Worm (Caenorhabditis elegans) whole organism, early embryonic: ENCODE measurements around the gene C18E9.5.

Experiments
- B0310.2 ChIP-seq: sonication (generic microtip); optimal IDR thresholded peaks from 2 replicates; lab custom pipeline; 2016; ENCODE audit warnings: mild to moderate bottlenecking, missing genetic modification characterization, missing compliant biosample characterization
- F13C5.2 ChIP-seq: sonication (generic microtip); optimal IDR thresholded peaks from 2 replicates; lab custom pipeline; 2017; ENCODE audit warnings: mild to moderate bottlenecking, missing genetic modification characterization, inconsistent platforms, missing compliant biosample characterization
- aly-1 ChIP-seq: sonication (generic microtip); optimal IDR thresholded peaks from 2 replicates; lab custom pipeline; 2016; ENCODE audit warnings: missing genetic modification characterization, missing compliant biosample characterization
- ama-1 ChIP-seq: fragments of 150-350 bp; optimal IDR thresholded peaks from 2 replicates; lab custom pipeline; 2014
- ceh-13 ChIP-seq: fragments of 200-800 bp; sonication (Bioruptor generic); optimal IDR thresholded peaks from 2 replicates; lab custom pipeline; 2018; ENCODE audit warnings: mild to moderate bottlenecking, missing genetic modification characterization, missing compliant biosample characterization
- ceh-36 ChIP-seq: sonication (generic microtip); optimal IDR thresholded peaks from 2 replicates; lab custom pipeline; 2016; ENCODE audit warnings: missing genetic modification characterization, inconsistent platforms, missing compliant biosample characterization
- ets-7 ChIP-seq: sonication (generic microtip); optimal IDR thresholded peaks from 2 replicates; lab custom pipeline; 2016; ENCODE audit warnings: missing genotype, missing genetic modification characterization, missing compliant biosample characterization
- flt-1 ChIP-seq: fragments of 200-800 bp; sonication (Bioruptor generic); IDR thresholded peaks from 2 replicates; pipeline ENCODE4 v1.3.6; 2022; ENCODE audit warnings: missing genetic modification characterization, missing compliant biosample characterization
- hmbx-1 ChIP-seq: sonication (generic microtip); optimal IDR thresholded peaks from 2 replicates; lab custom pipeline; 2016; ENCODE audit warnings: mild to moderate bottlenecking, missing genetic modification characterization, missing compliant biosample characterization
- hmg-4 ChIP-seq: fragments of 200-800 bp; sonication (Bioruptor generic); optimal IDR thresholded peaks from 2 replicates; lab custom pipeline; 2018; ENCODE audit warnings: mild to moderate bottlenecking, missing genetic modification characterization, missing compliant biosample characterization
- hnd-1 ChIP-seq: sonication (generic microtip); optimal IDR thresholded peaks from 2 replicates; lab custom pipeline; 2016; ENCODE audit warnings: missing genetic modification characterization, missing compliant biosample characterization
- pes-1 ChIP-seq: fragments of 200-800 bp; sonication (Bioruptor generic); IDR thresholded peaks from 2 replicates; pipeline ENCODE4 v1.3.6; 2022; ENCODE audit warnings: missing genetic modification reagents, missing genetic modification characterization, missing compliant biosample characterization
- scrt-1 ChIP-seq: fragments of 200-800 bp; sonication (Bioruptor generic); IDR thresholded peaks from 2 replicates; pipeline ENCODE4 v1.3.6; 2022; ENCODE audit warnings: missing genetic modification characterization, missing compliant biosample characterization
- sea-1 ChIP-seq: fragments of 200-800 bp; sonication (Bioruptor generic); conservative IDR thresholded peaks from 2 replicates; pipeline ENCODE4 v1.3.6; 2022; ENCODE audit warnings: missing genetic modification characterization, missing compliant biosample characterization
- tbx-11 ChIP-seq: fragments of 200-800 bp; sonication (Bioruptor generic); IDR thresholded peaks from 2 replicates; pipeline ENCODE4 v1.3.6; 2022; ENCODE audit warnings: missing genetic modification characterization, missing compliant biosample characterization
- tbx-37 ChIP-seq: fragments of 200-800 bp; sonication (Bioruptor generic); conservative IDR thresholded peaks from 2 replicates; pipeline ENCODE4 v1.3.6; 2022; ENCODE audit warnings: missing genetic modification reagents, missing genetic modification characterization, missing compliant biosample characterization
- tra-4 ChIP-seq: sonication (generic microtip); optimal IDR thresholded peaks from 2 replicates; lab custom pipeline; 2017; ENCODE audit warnings: missing genetic modification characterization, missing compliant biosample characterization

The C18E9.5 gene

DNA sequence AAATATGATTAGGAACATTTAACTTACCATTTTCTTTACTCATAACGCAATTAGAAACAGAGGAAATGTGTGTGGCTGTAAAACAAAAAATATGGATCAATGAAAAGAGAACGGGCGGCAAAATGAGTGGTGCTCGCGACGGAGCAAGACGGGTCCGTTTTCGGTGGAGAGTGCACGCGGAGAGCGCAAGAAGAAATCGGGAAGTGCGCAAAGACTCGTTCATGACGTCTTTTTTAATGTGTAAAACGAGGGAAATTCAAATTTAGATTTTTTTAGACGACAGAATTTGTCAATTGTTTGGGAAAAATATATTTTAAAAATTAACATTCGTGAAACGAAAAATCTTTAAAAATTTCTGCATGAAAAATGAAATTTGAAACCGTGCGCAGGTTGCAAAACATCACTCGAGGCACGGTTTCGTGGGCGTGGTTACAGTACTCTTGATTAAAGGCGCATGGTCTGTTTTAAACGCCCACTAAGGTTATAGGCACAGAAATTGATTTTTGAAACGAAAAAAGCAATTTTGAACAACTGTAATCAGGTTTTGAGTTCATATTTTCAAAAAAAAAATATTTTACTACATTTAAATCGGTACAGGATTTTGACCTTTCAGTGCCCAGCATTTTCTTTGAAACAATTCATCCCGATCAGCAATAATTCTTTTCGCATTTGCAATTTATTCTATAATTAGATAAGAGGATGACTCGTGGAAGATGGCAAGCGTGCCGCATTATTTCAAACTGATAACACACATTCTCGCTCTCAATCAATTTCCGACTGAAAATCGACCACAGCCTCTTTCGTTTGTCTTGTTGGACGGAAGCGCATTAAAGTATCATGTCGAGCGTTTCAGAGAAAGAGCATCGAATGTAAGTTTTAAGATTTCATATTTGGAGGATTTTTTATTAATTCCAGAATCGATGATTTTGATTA, at the start of gene C18E9.5, which contains the start of gene szy-20:
TSS of gene C18E9.5 (plus strand) at position 730 of the 933 bp plus-strand sequence.
TSS of gene szy-20 (minus strand) at position 83 of the 933 bp plus-strand sequence.
- TF ChIP-seq ceh-36 (tag; lab: Kevin White, UChicago): no peak
- no peak for TF ChIP-seq tra-4 (tag; lab: Kevin White, UChicago)
- TF ChIP-seq hmg-4 (GFP tag; lab: Kevin White, UChicago): peak; percentile 67
- TF ChIP-seq flt-1: no peak
- no peak for TF ChIP-seq hmbx-1 (tag; lab: Kevin White, UChicago)
- 0 out of 2 replicates have a peak, but pooled peaks have one; percentile 22 for TF ChIP-seq tbx-37 (GFP tag; lab: Robert Waterston, UW)
- TF ChIP-seq F13C5.2 (tag; lab: Kevin White, UChicago): peak; percentile 82
- no peak for TF ChIP-seq ceh-13 (GFP tag; lab: Kevin White, UChicago)
- no peak; the same call in 1 of the 2 replicates for TF ChIP-seq pes-1 (GFP tag; lab: Robert Waterston, UW)
- TF ChIP-seq ama-1 (lab: Kevin White, UChicago): no peak
- TF ChIP-seq B0310.2 (tag; lab: Kevin White, UChicago): no peak
- TF ChIP-seq ets-7: no peak

DNA sequence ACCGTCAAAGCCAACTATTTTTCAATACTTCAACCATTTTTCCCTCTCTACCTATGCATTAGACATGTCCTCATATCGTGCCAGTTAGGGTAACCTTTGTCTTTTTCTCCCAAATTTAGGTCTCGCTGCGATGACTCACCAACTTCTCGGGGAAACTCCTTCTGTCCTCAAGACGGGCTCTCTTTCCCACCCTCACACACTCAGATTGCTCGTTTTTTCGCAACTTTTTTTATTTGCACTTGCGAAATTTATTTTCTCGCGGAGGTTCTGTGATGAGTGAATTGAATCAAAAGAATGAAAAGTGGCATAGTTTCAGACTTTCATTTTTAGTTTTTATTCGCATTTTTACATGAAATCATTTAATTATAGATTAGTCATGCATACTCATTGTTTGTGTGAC, 49.5 kb upstream of the C18E9.5 start:
- TF ChIP-seq ets-7: no peak

DNA sequence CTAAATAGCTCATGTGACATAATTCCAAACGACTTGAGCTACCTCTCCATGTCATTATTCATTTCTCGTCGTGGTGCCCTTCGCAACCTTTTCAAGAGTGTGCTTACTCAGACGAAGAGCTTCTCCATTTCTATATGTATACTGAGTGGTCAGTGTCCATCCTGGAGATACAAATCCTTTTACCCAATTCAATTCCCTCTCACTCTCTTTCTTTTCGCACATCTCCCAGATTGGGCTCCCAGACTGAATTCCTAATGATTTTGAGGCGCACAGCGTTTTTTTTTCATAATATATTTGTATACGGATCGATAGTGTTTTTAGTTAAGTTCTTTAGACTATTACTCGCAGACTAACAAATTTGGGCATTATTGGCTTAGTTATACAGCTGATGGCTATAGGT, 48.8 kb upstream of the C18E9.5 start:
- no peak for TF ChIP-seq sea-1 (GFP tag; lab: Robert Waterston, UW)
- TF ChIP-seq pes-1 (GFP tag; lab: Robert Waterston, UW): no peak
- TF ChIP-seq flt-1: no peak
- no peak for TF ChIP-seq F13C5.2 (tag; lab: Kevin White, UChicago)
- no peak for TF ChIP-seq tra-4 (tag; lab: Kevin White, UChicago)
- TF ChIP-seq ama-1 (lab: Kevin White, UChicago): no peak
- no peak for TF ChIP-seq tbx-11 (GFP tag; lab: Robert Waterston, UW)
- TF ChIP-seq ceh-13 (GFP tag; lab: Kevin White, UChicago): no peak
- TF ChIP-seq hnd-1 (tag; lab: Kevin White, UChicago): no peak
- TF ChIP-seq ceh-36 (tag; lab: Kevin White, UChicago): no peak

DNA sequence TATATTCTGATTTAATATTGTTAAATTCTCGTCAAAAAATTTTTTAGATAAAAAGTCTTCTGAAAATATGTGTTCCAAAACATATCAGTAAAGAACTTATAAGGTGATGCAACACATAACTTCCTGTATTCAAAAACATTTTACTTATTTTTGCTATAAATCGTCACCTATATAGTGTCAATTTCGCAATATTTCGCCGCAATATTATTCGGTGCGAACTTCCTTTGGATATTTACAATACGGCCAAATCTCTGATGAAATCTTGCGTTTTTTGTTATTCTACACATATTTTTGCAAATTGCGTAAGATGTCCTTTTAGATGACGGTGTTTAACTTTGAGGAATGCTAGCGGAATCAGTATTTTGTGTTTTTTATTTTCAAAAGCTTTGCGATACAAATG, 48.3 kb upstream of the C18E9.5 start:
- TF ChIP-seq tbx-11 (GFP tag; lab: Robert Waterston, UW) (no peak), hmbx-1 (tag; lab: Kevin White, UChicago) (no peak), flt-1 (no peak), F13C5.2 (tag; lab: Kevin White, UChicago) (no peak), hmg-4 (GFP tag; lab: Kevin White, UChicago) (no peak), ceh-36 (tag; lab: Kevin White, UChicago) (no peak), sea-1 (GFP tag; lab: Robert Waterston, UW) (no peak), hnd-1 (tag; lab: Kevin White, UChicago) (no peak), B0310.2 (tag; lab: Kevin White, UChicago) (no peak), scrt-1 (GFP tag; lab: Robert Waterston, UW) (no peak), pes-1 (GFP tag; lab: Robert Waterston, UW) (no peak), ets-7 (no peak), tra-4 (tag; lab: Kevin White, UChicago) (no peak), aly-1 (no peak)

DNA sequence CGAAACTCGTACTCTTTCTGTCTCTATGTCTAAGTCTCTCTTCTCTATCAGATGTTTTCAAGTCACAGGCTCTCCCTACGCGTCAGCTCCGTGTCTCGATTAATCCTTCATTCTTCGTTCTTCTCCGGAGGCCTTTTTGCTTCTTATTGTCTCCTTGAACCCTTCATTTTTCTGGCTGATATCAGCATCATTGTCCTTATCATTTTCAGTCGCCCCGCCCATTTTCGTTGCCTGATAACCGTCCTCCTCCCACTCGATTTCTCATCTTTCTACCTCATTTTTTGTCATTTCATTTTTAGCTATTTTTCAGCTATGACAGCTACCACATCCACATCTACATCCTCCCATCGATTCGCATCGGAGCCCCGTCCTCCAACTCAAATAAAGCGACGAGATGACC, 47.6 kb upstream of the C18E9.5 start, which contains the start of gene B0457.6:
TSS of gene B0457.6 (plus strand) at position 284 of the 400 bp plus-strand sequence.
- TF ChIP-seq scrt-1 (GFP tag; lab: Robert Waterston, UW) (no peak), tbx-37 (GFP tag; lab: Robert Waterston, UW) (no peak), tbx-11 (GFP tag; lab: Robert Waterston, UW) (no peak), aly-1 (no peak), sea-1 (GFP tag; lab: Robert Waterston, UW) (no peak), ama-1 (lab: Kevin White, UChicago) (no peak), hnd-1 (tag; lab: Kevin White, UChicago) (no peak), tra-4 (tag; lab: Kevin White, UChicago) (no peak), pes-1 (GFP tag; lab: Robert Waterston, UW) (no peak), hmbx-1 (tag; lab: Kevin White, UChicago) (no peak), ceh-36 (tag; lab: Kevin White, UChicago) (no peak), B0310.2 (tag; lab: Kevin White, UChicago) (no peak), hmg-4 (GFP tag; lab: Kevin White, UChicago) (no peak), ceh-13 (GFP tag; lab: Kevin White, UChicago) (no peak), flt-1 (no peak), ets-7 (no peak), F13C5.2 (tag; lab: Kevin White, UChicago) (no peak)

DNA sequence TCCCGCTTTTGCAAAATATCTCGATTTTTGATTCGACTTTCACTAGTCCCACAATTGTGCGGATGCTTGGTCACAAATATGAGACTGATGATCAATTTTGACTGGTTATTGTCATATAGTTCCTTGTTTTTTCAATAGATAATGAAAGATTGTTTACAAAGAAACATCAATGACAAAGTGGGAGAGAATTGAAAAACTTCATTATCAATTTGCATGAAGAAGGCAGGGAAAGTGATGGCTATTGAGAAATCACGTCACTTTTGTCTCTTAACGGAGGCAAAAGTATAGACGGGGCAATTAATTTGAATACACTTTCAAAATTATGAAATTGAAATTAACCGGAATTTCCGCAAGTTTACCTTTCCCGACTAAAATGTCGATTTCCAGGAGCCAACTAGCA, 46.6 kb upstream of the C18E9.5 start:
- no peak for TF ChIP-seq scrt-1 (GFP tag; lab: Robert Waterston, UW)
- no peak for TF ChIP-seq ets-7
- TF ChIP-seq ceh-13 (GFP tag; lab: Kevin White, UChicago): no peak
- no peak for TF ChIP-seq pes-1 (GFP tag; lab: Robert Waterston, UW)
- TF ChIP-seq B0310.2 (tag; lab: Kevin White, UChicago): no peak
- no peak for TF ChIP-seq F13C5.2 (tag; lab: Kevin White, UChicago)
- TF ChIP-seq tbx-37 (GFP tag; lab: Robert Waterston, UW): no peak
- TF ChIP-seq hnd-1 (tag; lab: Kevin White, UChicago): no peak
- TF ChIP-seq tbx-11 (GFP tag; lab: Robert Waterston, UW): no peak
- TF ChIP-seq sea-1 (GFP tag; lab: Robert Waterston, UW): no peak
- no peak for TF ChIP-seq hmbx-1 (tag; lab: Kevin White, UChicago)
- no peak for TF ChIP-seq ama-1 (lab: Kevin White, UChicago)
- TF ChIP-seq hmg-4 (GFP tag; lab: Kevin White, UChicago): no peak
- no peak for TF ChIP-seq ceh-36 (tag; lab: Kevin White, UChicago)
- TF ChIP-seq aly-1: no peak
- no peak for TF ChIP-seq flt-1
- TF ChIP-seq tra-4 (tag; lab: Kevin White, UChicago): no peak
